Fruit fly (Drosophila melanogaster): ENCODE measurements around the gene CG5968.

- TF ChIP-seq br (GFP tag; optimal IDR thresholded peaks at IDR 0.05) (no peak), lola (GFP tag; optimal IDR thresholded peaks at IDR 0.05) (no peak), h (GFP tag; optimal IDR thresholded peaks at IDR 0.05) (no peak)
These were observed 13.3 kb downstream of the CG5968 start for dm6 chr2L:16536501-16536900.
